Worm (Caenorhabditis elegans): ENCODE measurements around the gene D1044.7.

DNA sequence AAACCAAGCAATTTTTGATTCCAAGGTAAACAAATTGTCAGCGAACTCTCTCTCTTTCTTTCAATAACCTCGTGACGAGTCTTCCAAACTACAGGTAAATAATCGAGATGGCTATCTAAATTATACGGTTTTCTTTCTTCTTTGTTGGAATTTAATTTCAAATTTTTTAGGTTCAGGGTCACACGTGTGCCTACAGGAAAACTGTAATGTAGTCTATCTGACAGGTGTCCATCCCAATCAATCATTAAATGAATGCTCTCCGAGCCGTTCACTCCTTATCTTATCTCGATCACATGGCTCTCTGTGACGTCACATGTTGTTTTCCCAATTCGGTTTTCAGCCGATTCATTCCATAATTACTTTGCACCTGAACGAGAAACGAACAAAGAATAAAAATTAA is 44.5 kb upstream of the D1044.7 start:
- TF ChIP-seq flt-1 (GFP tag; IDR thresholded peaks at IDR 0.05) (no peak), ama-1 (optimal IDR thresholded peaks at IDR 0.05) (no peak), F13C5.2 (tag; optimal IDR thresholded peaks at IDR 0.05) (no peak), tbx-11 (GFP tag; IDR thresholded peaks at IDR 0.05) (no peak), ceh-13 (GFP tag; optimal IDR thresholded peaks at IDR 0.05) (no peak), sea-1 (GFP tag; conservative IDR thresholded peaks at IDR 0.05) (no peak), pes-1 (GFP tag; IDR thresholded peaks at IDR 0.05) (no peak), ceh-36 (tag; optimal IDR thresholded peaks at IDR 0.05) (no peak), hnd-1 (tag; optimal IDR thresholded peaks at IDR 0.05) (no peak), hmbx-1 (tag; optimal IDR thresholded peaks at IDR 0.05) (no peak), B0310.2 (tag; optimal IDR thresholded peaks at IDR 0.05) (no peak), scrt-1 (GFP tag; IDR thresholded peaks at IDR 0.05) (no peak)
